Fruit fly (Drosophila melanogaster): ENCODE data around the gene CG10948.

Gene CG10948

DNA sequence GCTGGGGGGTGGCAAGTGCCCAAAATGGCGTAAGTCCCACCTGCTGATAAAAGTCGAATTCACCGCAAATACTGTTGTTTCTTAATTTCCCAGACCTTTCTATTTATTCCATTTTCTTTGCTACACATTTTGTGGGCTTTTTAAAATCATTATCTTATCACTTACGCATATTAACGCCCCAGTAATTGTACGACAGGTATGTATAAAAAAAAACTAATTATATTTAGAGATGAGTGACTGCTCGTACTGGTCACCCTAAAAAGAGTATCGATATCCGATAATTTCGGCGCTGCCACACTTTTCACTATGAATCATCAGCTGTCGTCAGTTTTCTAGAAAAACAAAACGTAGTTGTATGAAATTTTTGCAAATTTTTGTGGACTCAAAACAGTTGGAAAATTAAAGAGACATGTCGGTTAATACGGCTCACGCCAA lies at the start of gene CG10948, which contains the start of gene Wbp2:
TSS of gene CG10948 (minus strand) at position 251 of the 435 bp plus-strand sequence.
TSS of gene Wbp2 (plus strand) at position 299 of the 435 bp plus-strand sequence.
- no peak for TF ChIP-seq CG8478 (optimal IDR thresholded peaks at IDR 0.05)
- TF ChIP-seq CTCF (optimal IDR thresholded peaks at IDR 0.05): no peak

dm6 chr3L:12892485-12893173 lies 42.7 kb upstream of the CG10948 start, which contains the start of gene CG14118:
Gene CG14118 (plus strand): TSS chr3L:12892658.
- TF ChIP-seq CTCF (optimal IDR thresholded peaks at IDR 0.05) (no peak), CG8478 (optimal IDR thresholded peaks at IDR 0.05) (no peak)

- TF ChIP-seq CTCF (optimal IDR thresholded peaks at IDR 0.05) (no peak), CG8478 (optimal IDR thresholded peaks at IDR 0.05) (no peak)
Observed at dm6 chr3L:12889353-12889820, 39.5 kb upstream of the CG10948 start, which contains the start of gene CG43894. Gene CG43894 (plus strand): TSS chr3L:12889770.

DNA sequence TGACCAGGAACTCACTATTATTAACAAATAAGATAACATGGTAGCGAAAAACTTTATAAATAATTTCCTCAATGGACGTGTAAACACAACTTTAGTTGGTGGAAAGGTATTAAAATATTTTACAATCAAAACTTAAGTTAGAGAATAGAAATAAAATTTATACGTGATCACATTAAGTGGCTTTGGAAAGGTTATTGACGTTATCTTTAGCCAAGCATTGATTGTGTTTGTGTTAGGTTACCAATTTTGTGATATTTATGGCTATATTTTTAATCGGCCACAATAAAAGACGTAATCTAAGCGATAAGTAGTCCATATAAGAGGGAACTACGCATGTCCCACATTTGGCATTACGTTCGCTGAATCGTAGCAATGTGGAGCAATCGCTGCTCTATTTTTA lies 34.8 kb upstream of the CG10948 start, which contains the start of gene CG14120:
TSS of gene CG14120 (plus strand) at position 360 of the 400 bp plus-strand sequence.
- TF ChIP-seq CTCF (optimal IDR thresholded peaks at IDR 0.05) (no peak), CG8478 (optimal IDR thresholded peaks at IDR 0.05) (no peak)

DNA sequence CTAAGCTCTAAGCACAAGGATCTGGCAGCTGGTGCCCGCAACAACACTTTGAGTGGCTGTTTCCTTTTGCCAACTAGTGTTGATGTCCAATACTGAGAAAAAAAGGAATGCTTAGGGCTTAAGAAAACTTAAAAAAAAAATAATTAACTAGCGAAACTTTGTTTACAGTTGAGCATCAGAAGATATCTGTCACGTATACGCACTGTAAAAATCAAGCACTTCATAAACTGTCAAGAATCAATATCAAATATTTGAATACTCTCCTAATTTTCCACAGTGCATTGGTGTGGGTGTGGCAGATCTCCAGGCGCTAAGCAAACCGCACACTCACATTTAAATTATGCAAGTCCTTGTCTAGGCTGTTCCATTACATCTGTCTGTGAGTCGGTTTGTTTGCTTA lies 24.3 kb upstream of the CG10948 start:
- TF ChIP-seq CG8478 (optimal IDR thresholded peaks at IDR 0.05) (no peak), CTCF (optimal IDR thresholded peaks at IDR 0.05) (no peak)

dm6 chr3L:12867956-12868443 lies 18.1 kb upstream of the CG10948 start:
- TF ChIP-seq CTCF (optimal IDR thresholded peaks at IDR 0.05): no peak
- TF ChIP-seq CG8478 (optimal IDR thresholded peaks at IDR 0.05): no peak

dm6 chr3L:12864472-12864871 lies 14.6 kb upstream of the CG10948 start:
- no peak for TF ChIP-seq CG8478 (optimal IDR thresholded peaks at IDR 0.05)
- no peak for TF ChIP-seq CTCF (optimal IDR thresholded peaks at IDR 0.05)

- no peak for TF ChIP-seq CG8478 (optimal IDR thresholded peaks at IDR 0.05)
- TF ChIP-seq CTCF (optimal IDR thresholded peaks at IDR 0.05): no peak
Observed at dm6 chr3L:12862820-12863219, 12.9 kb upstream of the CG10948 start, which contains the start of gene CG10943. Gene CG10943 (minus strand): TSS chr3L:12862920.

DNA sequence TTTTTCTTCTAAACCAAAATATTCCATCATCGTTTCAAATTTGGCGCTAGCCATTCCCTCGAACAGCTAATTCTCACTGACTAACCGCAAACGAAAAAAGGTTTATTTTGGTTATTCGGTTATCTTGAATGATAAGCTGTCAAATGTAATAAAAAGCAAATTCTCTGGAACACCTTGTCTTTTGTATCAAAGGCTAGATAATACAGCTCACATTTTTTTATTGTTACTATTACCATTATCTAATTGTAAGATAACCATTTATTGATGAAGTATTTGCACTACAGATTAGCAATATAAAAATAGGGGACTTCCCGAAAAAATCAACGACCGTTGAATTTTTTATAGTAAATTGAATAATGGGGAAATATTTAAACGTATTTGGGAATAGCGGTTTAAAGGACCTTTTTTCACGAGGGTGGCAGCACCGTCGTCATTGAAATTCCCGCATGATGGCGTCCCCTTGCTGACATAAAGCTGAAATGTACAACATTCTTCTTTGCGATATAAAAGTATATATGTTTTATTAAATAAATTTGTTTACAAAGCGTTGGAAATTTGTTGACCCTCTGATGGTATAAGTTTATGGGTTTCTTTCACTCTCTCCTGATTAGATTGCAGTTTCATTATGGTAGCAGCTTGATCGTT lies 11.5 kb upstream of the CG10948 start, which contains the start of gene CG32107:
TSS of gene CG32107 (minus strand) at position 51 of the 645 bp plus-strand sequence.
- peak; percentile 78 to 94 for TF ChIP-seq CTCF (optimal IDR thresholded peaks at IDR 0.05)
- TF ChIP-seq CG8478 (optimal IDR thresholded peaks at IDR 0.05): no peak

- TF ChIP-seq CG8478 (optimal IDR thresholded peaks at IDR 0.05) (no peak), CTCF (optimal IDR thresholded peaks at IDR 0.05) (peak; percentile 36 to 78)
Observed at dm6 chr3L:12857553-12858122, 7.7 kb upstream of the CG10948 start.

- TF ChIP-seq CG8478 (optimal IDR thresholded peaks at IDR 0.05) (no peak), CTCF (optimal IDR thresholded peaks at IDR 0.05) (no peak)
Observed at dm6 chr3L:12853423-12853822, 3.5 kb upstream of the CG10948 start, which contains the start of gene Ent3. Gene Ent3 (plus strand): TSS chr3L:12853646.

DNA sequence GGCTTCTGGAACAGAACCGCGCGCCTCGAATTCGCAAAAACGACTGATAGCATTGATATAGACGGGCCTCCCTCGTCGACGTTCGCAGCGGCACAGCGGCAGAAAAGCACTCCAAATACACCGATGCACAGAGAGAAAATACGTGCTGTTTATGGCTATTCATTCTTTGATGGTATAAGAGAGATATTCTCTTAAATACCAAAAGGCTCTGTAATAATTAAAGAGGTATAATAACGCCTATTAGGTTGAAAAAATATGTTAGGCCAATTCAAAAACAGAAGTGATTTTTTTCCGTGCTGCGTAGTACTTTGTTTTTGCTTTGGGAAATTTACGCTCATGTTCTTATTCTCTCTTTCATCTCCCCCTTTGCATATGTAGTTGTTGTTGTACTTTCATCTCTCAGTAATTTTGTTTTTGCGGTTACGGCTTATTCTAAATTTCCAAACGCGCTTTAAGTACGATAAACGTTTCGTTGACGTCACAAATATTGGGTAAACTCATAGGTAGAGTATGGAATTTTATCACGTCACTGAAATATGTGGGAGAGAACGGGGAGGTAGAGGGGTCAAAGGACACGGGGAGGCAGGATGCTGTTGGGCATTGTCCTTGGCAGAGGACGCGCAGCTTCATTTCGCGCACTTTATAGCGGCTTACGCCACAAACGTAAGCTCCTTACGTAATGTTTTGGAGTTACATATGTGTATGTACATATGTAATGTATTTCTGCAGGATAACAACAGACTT lies 6.7 kb downstream of the CG10948 start, which contains the start of gene nebu:
TSS of gene nebu (minus strand) at position 51 of the 744 bp plus-strand sequence.
- no peak for TF ChIP-seq CG8478 (optimal IDR thresholded peaks at IDR 0.05)

DNA sequence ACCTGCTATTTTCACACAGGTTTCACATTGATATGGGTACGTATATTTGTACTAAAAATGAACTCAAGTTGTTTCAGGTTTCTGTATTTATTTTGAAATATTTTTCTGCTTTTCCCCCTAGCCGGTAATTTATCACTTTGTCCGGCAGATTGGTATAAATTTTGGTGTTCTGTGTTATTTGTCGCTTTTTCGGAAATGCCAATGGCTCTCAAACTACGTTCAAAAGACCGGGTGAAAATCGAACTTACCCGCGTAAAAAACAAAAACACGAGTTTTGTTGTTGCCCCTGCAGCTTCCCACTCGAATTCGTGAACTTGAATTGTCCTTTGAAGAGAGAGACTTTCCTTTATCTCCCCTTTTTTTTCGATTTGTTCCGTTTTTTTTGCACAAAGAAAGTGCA lies 7.4 kb downstream of the CG10948 start:
- TF ChIP-seq CTCF (optimal IDR thresholded peaks at IDR 0.05): no peak
- TF ChIP-seq CG8478 (optimal IDR thresholded peaks at IDR 0.05): no peak

DNA sequence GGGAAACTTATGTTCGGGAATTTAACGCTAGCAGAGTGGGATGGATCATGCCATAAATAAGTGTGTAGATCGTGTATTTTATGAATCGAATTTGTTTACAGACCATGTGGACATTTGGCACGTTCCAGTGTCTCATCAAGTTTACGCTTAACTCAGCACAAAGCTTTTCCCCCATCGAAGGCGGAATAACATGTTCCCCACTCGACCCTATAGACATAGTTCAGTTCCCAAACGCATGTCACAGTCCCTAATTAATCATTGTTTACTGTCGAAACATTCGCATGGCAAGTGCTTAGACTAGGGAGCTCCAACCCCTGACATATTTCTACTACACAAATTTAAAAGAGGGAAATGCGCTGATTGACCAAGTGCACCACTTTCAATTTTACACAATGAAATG lies 8.5 kb downstream of the CG10948 start:
- TF ChIP-seq CTCF (optimal IDR thresholded peaks at IDR 0.05) (no peak), CG8478 (optimal IDR thresholded peaks at IDR 0.05) (no peak)

Data from S2 (cell line).